Fruit fly (Drosophila melanogaster) whole organism: ENCODE measurements around the gene tim.

Experiments
- Dll ChIP-seq: fragments of >200 bp; optimal IDR thresholded peaks from 2 replicates; lab custom pipeline; 2017
- EcR ChIP-seq, 2 experiments: fragments of >200 bp; optimal IDR thresholded peaks; 2 replicates each; lab custom pipeline; 2017; ENCODE audit warnings: missing biosample characterization in 2 of 2, missing genetic modification characterization in 2 of 2, missing genetic modification reagents in 2 of 2
- pan ChIP-seq: fragments of >200 bp; optimal IDR thresholded peaks from 2 replicates; lab custom pipeline; 2017
- psq ChIP-seq: fragments of >200 bp; optimal IDR thresholded peaks from 2 replicates; lab custom pipeline; 2017
- usp ChIP-seq: fragments of >200 bp; optimal IDR thresholded peaks from 2 replicates; lab custom pipeline; 2017; ENCODE audit warnings: missing biosample characterization, missing genetic modification characterization, mixed read lengths

DNA sequence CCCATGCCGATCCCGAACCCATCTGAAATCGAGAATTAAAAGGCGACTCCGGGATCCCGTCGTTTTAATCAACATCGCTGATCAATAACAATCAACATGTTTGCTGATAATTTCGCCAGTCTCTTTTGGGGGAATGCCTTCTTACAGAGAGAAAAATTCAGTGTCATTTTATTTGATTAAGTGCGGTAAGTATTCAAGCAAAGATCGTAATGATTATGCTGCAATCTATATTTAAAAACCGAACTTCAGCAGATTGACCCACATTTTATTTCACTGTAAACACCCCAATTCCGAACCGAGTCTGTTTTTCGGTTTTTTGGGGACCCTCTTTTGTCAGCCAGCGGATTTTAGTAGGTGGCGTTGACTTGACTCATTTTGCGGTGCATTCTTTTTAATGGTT is 46.0 kb upstream of the tim start:
- TF ChIP-seq psq (no peak), EcR (GFP tag; optimal IDR thresholded peaks at IDR 0.05; lab: Kevin White, UChicago) (no peak), usp (GFP tag; lab: Kevin White, UChicago) (no peak), pan (lab: Kevin White, UChicago) (no peak), Dll (lab: Kevin White, UChicago) (no peak)
